Worm (Caenorhabditis elegans) whole organism, L2 larva: ENCODE data around the gene F36F12.2.

ENCODE experiments used
- R02D3.7 ChIP-seq: fragments of 150-350 bp; optimal IDR thresholded peaks from 2 replicates; lab custom pipeline; 2014; ENCODE audit warnings: missing biosample characterization, missing genetic modification characterization
- ZK546.5 ChIP-seq: sonication (generic microtip); optimal IDR thresholded peaks from 2 replicates; lab custom pipeline; 2017; ENCODE audit warnings: missing biosample characterization, missing genetic modification characterization
- ama-1 ChIP-seq: fragments of 150-350 bp; optimal IDR thresholded peaks from 2 replicates; lab custom pipeline; 2018; ENCODE audit warnings: inconsistent platforms
- elt-3 ChIP-seq: sonication (generic microtip); optimal IDR thresholded peaks from 2 replicates; lab custom pipeline; 2017; ENCODE audit warnings: missing biosample characterization, missing genetic modification characterization
- fos-1 ChIP-seq: fragments of 150-350 bp; optimal IDR thresholded peaks from 2 replicates; lab custom pipeline; 2014; ENCODE audit warnings: missing biosample characterization, missing genetic modification characterization
- lin-13 ChIP-seq: fragments of 150-350 bp; optimal IDR thresholded peaks from 2 replicates; lab custom pipeline; 2014; ENCODE audit warnings: missing biosample characterization, missing genetic modification reagents, missing genetic modification characterization
- mdl-1 ChIP-seq, 2 experiments: fragments of 150-350 bp in 1 of 2; sonication (generic microtip) in 1 of 2; optimal IDR thresholded peaks; 2 replicates each; lab custom pipeline; 2017; ENCODE audit warnings: missing biosample characterization in 2 of 2, missing genetic modification characterization in 2 of 2
- nhr-237 ChIP-seq: fragments of 150-350 bp; optimal IDR thresholded peaks from 2 replicates; lab custom pipeline; 2014; ENCODE audit warnings: missing biosample characterization, missing genetic modification characterization
- unc-39 ChIP-seq: fragments of 150-350 bp; optimal IDR thresholded peaks from 2 replicates; lab custom pipeline; 2014; ENCODE audit warnings: missing biosample characterization, missing genetic modification characterization
- ztf-4 ChIP-seq: fragments of 150-350 bp; optimal IDR thresholded peaks from 2 replicates; lab custom pipeline; 2014; ENCODE audit warnings: missing biosample characterization, missing genetic modification characterization

DNA sequence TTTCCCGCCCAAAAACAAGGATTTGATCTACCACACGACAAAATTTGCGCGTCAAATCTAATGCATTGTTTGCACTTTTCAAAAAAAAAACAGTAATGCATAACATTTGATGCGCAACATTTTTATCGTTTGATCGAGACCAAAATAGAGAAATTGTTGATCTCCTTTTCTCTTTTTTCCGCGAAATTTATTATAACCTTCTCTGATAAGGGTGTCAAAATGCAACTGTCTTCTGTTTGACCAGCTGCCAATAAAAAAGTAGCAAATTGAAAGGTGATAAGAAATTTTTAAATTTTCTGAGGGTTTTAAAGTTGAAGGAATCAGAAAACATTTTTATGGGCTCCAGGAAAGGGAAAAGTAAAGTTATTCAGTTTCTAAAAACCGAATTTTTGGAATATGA lies 41.9 kb upstream of the F36F12.2 start:
- no peak for TF ChIP-seq ZK546.5
- TF ChIP-seq nhr-237 (tag; lab: Kevin White, UChicago): no peak
- no peak for TF ChIP-seq mdl-1 (tag; optimal IDR thresholded peaks at IDR 0.05; lab: Kevin White, UChicago)
- TF ChIP-seq unc-39 (tag; lab: Kevin White, UChicago): no peak
- TF ChIP-seq ztf-4: no peak
- no peak for TF ChIP-seq fos-1 (tag; lab: Kevin White, UChicago)
- TF ChIP-seq lin-13 (GFP tag; lab: Kevin White, UChicago): no peak
- no peak for TF ChIP-seq elt-3
- TF ChIP-seq R02D3.7: no peak
- TF ChIP-seq ama-1 (lab: Kevin White, UChicago): no peak
